Worm (Caenorhabditis elegans) whole organism, midembryonic: ENCODE measurements around the gene Y75B8A.7.

Experiments
- T22C8.4 ChIP-seq: fragments of 200-800 bp; sonication (Bioruptor generic); IDR thresholded peaks from 2 replicates; pipeline ENCODE4 v1.3.6; 2022; ENCODE audit warnings: missing genetic modification characterization, missing compliant biosample characterization
- cog-1 ChIP-seq: sonication (generic microtip); optimal IDR thresholded peaks from 2 replicates; lab custom pipeline; 2016; ENCODE audit warnings: missing genetic modification characterization, missing compliant biosample characterization
- flt-1 ChIP-seq: fragments of 200-800 bp; sonication (Bioruptor generic); IDR thresholded peaks from 2 replicates; pipeline ENCODE4 v1.3.6; 2022; ENCODE audit warnings: missing genetic modification characterization, missing compliant biosample characterization
- klf-2 ChIP-seq: fragments of 200-800 bp; sonication (Bioruptor generic); conservative IDR thresholded peaks from 2 replicates; pipeline ENCODE4 v1.3.6; 2022; ENCODE audit warnings: missing genetic modification reagents, missing genetic modification characterization, missing compliant biosample characterization
- med-1 ChIP-seq: sonication (generic microtip); optimal IDR thresholded peaks from 2 replicates; lab custom pipeline; 2017; ENCODE audit warnings: missing genetic modification characterization, mild to moderate bottlenecking, missing compliant biosample characterization, antibody characterized with exemption, missing genetic modification reagents; ENCODE audit not compliant: insufficient read depth
- ref-1 ChIP-seq: fragments of 200-800 bp; sonication (Bioruptor generic); conservative IDR thresholded peaks from 2 replicates; pipeline ENCODE4 v1.3.6; 2022; ENCODE audit warnings: missing genetic modification reagents, missing genetic modification characterization, missing compliant biosample characterization
- tab-1 ChIP-seq: fragments of 200-800 bp; sonication (Bioruptor generic); IDR thresholded peaks from 2 replicates; pipeline ENCODE4 v1.3.6; 2022; ENCODE audit warnings: missing genetic modification characterization, missing compliant biosample characterization
- ztf-23 ChIP-seq: fragments of 200-800 bp; sonication (Bioruptor generic); IDR thresholded peaks from 2 replicates; pipeline ENCODE4 v1.3.6; 2022; ENCODE audit warnings: missing genetic modification reagents, missing genetic modification characterization, missing compliant biosample characterization
- ztf-29 ChIP-seq: fragments of 200-800 bp; sonication (Bioruptor generic); IDR thresholded peaks from 2 replicates; pipeline ENCODE4 v1.3.6; 2022; ENCODE audit warnings: missing genetic modification reagents, missing genetic modification characterization, missing compliant biosample characterization

Y75B8A.7 gene

DNA sequence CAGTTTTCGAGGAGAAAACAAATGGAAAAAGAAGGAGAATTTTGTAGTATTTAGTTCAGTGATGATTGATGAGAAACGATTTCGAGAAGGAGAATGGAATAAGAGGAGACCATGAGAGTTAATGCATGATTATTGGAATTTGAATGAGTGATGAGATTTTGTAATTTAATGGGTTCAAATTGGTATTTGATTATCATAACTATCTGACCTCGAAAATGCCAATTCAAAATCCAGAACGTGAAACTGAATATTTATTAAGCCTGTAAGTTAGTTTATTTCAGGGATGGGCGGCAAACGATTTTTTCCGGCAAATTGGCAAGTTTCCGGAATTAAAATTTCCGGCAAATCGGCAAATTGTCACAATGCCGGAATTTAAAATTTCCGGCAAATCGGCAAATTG is 19.6 kb upstream of the Y75B8A.7 start:
- no peak for TF ChIP-seq med-1 (GFP tag; lab: Kevin White, UChicago)
- 0 out of 2 replicates have a peak, but pooled peaks have one; percentile 26 for TF ChIP-seq flt-1 (GFP tag; lab: Robert Waterston, UW)
- TF ChIP-seq cog-1 (tag; lab: Kevin White, UChicago): no peak
- no peak for TF ChIP-seq T22C8.4 (GFP tag; lab: Robert Waterston, UW)

DNA sequence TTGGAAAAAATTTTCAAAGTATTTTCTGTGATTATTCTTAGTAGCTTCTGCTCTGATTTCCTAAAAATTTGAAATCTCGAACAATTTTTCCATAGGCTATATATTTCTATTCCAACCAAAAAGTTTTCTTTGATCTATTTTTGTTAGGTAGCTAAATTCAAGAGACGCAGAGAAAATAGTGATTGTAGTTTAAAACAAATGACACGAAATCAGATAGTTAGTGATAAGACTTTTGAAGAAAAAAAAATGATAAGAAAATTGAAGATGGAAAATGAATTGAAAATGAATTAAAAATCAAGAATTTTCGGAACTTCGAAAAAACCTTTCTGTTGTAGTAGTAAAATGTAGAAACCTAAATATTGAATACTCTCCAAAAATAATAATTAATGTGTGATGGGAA is 17.1 kb upstream of the Y75B8A.7 start:
- TF ChIP-seq ztf-23 (GFP tag; lab: Robert Waterston, UW): no peak
- no peak for TF ChIP-seq med-1 (GFP tag; lab: Kevin White, UChicago)
- TF ChIP-seq T22C8.4 (GFP tag; lab: Robert Waterston, UW): no peak
- no peak for TF ChIP-seq ztf-29
- TF ChIP-seq klf-2: no peak
- no peak for TF ChIP-seq tab-1 (GFP tag; lab: Robert Waterston, UW)
- no peak for TF ChIP-seq flt-1 (GFP tag; lab: Robert Waterston, UW)

DNA sequence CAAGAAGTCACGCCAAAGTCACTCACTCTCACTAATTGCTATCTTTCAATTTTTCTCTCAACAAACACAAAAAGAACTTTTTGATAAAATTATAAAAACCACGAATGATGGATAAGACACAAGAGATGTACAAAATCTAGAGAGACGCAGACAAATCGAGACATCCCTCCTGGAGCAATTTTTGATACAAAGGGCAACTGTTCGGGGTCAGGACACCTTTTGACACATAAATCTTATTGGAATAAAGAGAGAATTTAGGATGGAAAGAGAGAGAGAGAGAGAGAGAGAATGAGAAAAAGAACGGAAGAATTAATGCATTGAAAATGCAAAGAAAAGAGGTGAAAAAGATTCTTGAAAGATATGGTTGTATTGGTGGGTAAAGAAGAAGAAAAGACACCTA is 15.6 kb upstream of the Y75B8A.7 start:
- TF ChIP-seq med-1 (GFP tag; lab: Kevin White, UChicago) (no peak), ref-1 (GFP tag; lab: Robert Waterston, UW) (no peak), ztf-29 (no peak), T22C8.4 (GFP tag; lab: Robert Waterston, UW) (no peak), tab-1 (GFP tag; lab: Robert Waterston, UW) (no peak), cog-1 (tag; lab: Kevin White, UChicago) (no peak), flt-1 (GFP tag; lab: Robert Waterston, UW) (no peak), klf-2 (no peak), ztf-23 (GFP tag; lab: Robert Waterston, UW) (no peak)

DNA sequence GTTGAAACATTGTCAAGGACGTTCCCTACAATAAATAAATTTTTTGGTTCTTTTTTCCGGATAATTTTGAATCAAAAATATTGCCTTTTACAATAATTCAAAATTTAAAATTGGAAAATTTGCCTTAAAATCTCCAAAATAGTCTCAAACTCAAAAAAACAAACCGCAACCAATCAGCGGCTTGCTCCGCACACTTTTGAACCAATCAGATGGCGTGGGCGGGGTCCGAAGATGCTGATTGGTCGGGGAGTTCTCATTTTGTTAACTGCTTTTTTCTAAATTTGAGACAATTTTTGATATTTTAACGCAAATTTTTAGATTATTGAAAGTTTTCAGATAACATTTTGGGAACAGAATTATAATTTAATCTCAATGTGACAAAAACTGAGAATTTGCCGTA is 15.2 kb upstream of the Y75B8A.7 start:
- TF ChIP-seq ref-1 (GFP tag; lab: Robert Waterston, UW): no peak
- no peak for TF ChIP-seq cog-1 (tag; lab: Kevin White, UChicago)
- no peak for TF ChIP-seq tab-1 (GFP tag; lab: Robert Waterston, UW)
- no peak for TF ChIP-seq med-1 (GFP tag; lab: Kevin White, UChicago)
- TF ChIP-seq ztf-23 (GFP tag; lab: Robert Waterston, UW): no peak
- no peak for TF ChIP-seq ztf-29
- no peak for TF ChIP-seq klf-2
- no peak for TF ChIP-seq flt-1 (GFP tag; lab: Robert Waterston, UW)
- TF ChIP-seq T22C8.4 (GFP tag; lab: Robert Waterston, UW): no peak

DNA sequence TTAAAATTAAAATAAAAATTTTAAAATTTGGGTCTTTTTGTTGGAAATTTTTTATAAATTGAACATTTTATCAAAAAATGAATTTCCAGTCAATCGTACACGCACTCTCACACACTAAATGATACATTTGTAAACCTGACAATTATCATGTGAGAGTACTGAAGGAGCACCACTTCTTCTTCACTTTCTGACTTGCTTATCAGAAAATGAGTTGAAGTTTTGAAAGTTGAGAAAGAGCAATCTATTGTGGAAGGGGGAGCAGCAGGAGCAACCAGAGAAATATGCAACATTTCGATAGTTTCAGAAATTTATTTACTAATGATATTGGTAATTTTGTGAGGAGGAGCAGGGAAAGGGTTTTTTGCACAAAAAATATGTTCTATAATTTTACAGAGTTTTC is 14.5 kb upstream of the Y75B8A.7 start:
- no peak for TF ChIP-seq ztf-29
- TF ChIP-seq ref-1 (GFP tag; lab: Robert Waterston, UW): no peak
- no peak for TF ChIP-seq T22C8.4 (GFP tag; lab: Robert Waterston, UW)
- no peak for TF ChIP-seq med-1 (GFP tag; lab: Kevin White, UChicago)
- no peak for TF ChIP-seq cog-1 (tag; lab: Kevin White, UChicago)
- TF ChIP-seq ztf-23 (GFP tag; lab: Robert Waterston, UW): no peak
- TF ChIP-seq klf-2: no peak
- TF ChIP-seq tab-1 (GFP tag; lab: Robert Waterston, UW): no peak
- TF ChIP-seq flt-1 (GFP tag; lab: Robert Waterston, UW): no peak

- TF ChIP-seq T22C8.4 (GFP tag; lab: Robert Waterston, UW): no peak
- TF ChIP-seq med-1 (GFP tag; lab: Kevin White, UChicago): no peak
- no peak for TF ChIP-seq ztf-23 (GFP tag; lab: Robert Waterston, UW)
- TF ChIP-seq flt-1 (GFP tag; lab: Robert Waterston, UW): no peak
- TF ChIP-seq cog-1 (tag; lab: Kevin White, UChicago): no peak
- TF ChIP-seq klf-2: no peak
- TF ChIP-seq ref-1 (GFP tag; lab: Robert Waterston, UW): no peak
- TF ChIP-seq ztf-29: no peak
- TF ChIP-seq tab-1 (GFP tag; lab: Robert Waterston, UW): no peak
These were observed 13.2 kb upstream of the Y75B8A.7 start for ce11 chrIII:12139471-12139870.

ce11 chrIII:12142419-12143107 is 10.1 kb upstream of the Y75B8A.7 start:
- no peak for TF ChIP-seq ztf-29
- TF ChIP-seq flt-1 (GFP tag; lab: Robert Waterston, UW): no peak

- peak; percentile 79; the same call in 1 of the 2 replicates for TF ChIP-seq ztf-29
- TF ChIP-seq flt-1 (GFP tag; lab: Robert Waterston, UW): peak; percentile 38; the same call in 1 of the 2 replicates
- no peak for TF ChIP-seq ztf-23 (GFP tag; lab: Robert Waterston, UW)
These were observed 8.9 kb upstream of the Y75B8A.7 start for ce11 chrIII:12143792-12144191.

DNA sequence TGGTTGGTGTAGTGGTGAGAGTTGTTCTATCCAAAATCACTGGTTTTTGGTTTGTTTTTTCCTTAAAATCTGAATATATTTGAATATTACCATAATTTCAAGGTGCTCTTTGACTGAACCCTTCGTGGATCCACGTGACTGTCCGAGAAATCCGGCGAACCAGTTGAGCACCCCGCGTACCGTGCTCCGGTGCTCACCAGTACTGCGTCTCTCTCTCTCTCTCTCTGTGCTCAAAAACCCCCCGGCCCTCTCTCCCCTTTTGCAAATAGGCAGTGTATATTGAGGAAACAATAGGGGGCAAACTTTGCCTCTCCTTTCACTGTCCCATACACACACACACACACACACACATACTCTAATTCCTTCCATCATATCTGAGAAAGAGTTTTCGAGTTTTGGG is 2.7 kb upstream of the Y75B8A.7 start:
- TF ChIP-seq ref-1 (GFP tag; lab: Robert Waterston, UW) (no peak), T22C8.4 (GFP tag; lab: Robert Waterston, UW) (no peak), tab-1 (GFP tag; lab: Robert Waterston, UW) (no peak), cog-1 (tag; lab: Kevin White, UChicago) (no peak), med-1 (GFP tag; lab: Kevin White, UChicago) (no peak), ztf-29 (no peak), ztf-23 (GFP tag; lab: Robert Waterston, UW) (no peak)

- no peak for TF ChIP-seq klf-2
- TF ChIP-seq ref-1 (GFP tag; lab: Robert Waterston, UW): no peak
- no peak for TF ChIP-seq ztf-23 (GFP tag; lab: Robert Waterston, UW)
- no peak for TF ChIP-seq flt-1 (GFP tag; lab: Robert Waterston, UW)
These were observed 1.6 kb upstream of the Y75B8A.7 start for ce11 chrIII:12151100-12151499.
